Fruit fly (Drosophila melanogaster) whole organism, prepupa: Measurements from ENCODE around the gene Hk.

Experiments used
- CG10631 ChIP-seq: fragments of 200-800 bp; sonication (Bioruptor generic); optimal IDR thresholded peaks from 2 replicates; lab custom pipeline; 2016; ENCODE audit warnings: missing biosample characterization, missing genetic modification characterization
- CG10669 ChIP-seq: fragments of 200-800 bp; sonication (Bioruptor generic); optimal IDR thresholded peaks from 3 replicates; lab custom pipeline; 2018; ENCODE audit warnings: missing biosample characterization, mild to moderate bottlenecking, missing genetic modification characterization, moderate library complexity
- CG11902 ChIP-seq: fragments of 200-800 bp; sonication (Bioruptor generic); optimal IDR thresholded peaks from 3 replicates; lab custom pipeline; 2016; ENCODE audit warnings: missing biosample characterization, missing genetic modification characterization
- CG15336 ChIP-seq: fragments of 200-800 bp; sonication (Bioruptor generic); IDR thresholded peaks from 2 replicates; pipeline ENCODE4 v1.3.6; 2022; ENCODE audit warnings: missing biosample characterization, missing genetic modification characterization
- CG1621 ChIP-seq: fragments of 200-800 bp; sonication (Bioruptor generic); optimal IDR thresholded peaks from 3 replicates; lab custom pipeline; 2018; ENCODE audit warnings: missing biosample characterization, mild to moderate bottlenecking, missing genetic modification characterization
- CG16779 ChIP-seq: fragments of 200-800 bp; sonication (Bioruptor generic); optimal IDR thresholded peaks from 3 replicates; lab custom pipeline; 2017; ENCODE audit warnings: missing biosample characterization, mild to moderate bottlenecking, missing genetic modification characterization
- CG3032 ChIP-seq: fragments of 200-800 bp; optimal IDR thresholded peaks from 2 replicates; lab custom pipeline; 2019; ENCODE audit warnings: missing biosample characterization, mild to moderate bottlenecking, missing genetic modification characterization, moderate library complexity
- CG32006 ChIP-seq: fragments of 200-800 bp; sonication (Bioruptor generic); optimal IDR thresholded peaks from 3 replicates; lab custom pipeline; 2017; ENCODE audit warnings: missing biosample characterization, mild to moderate bottlenecking, missing genetic modification characterization
- CG34406 ChIP-seq: fragments of 200-800 bp; sonication (Bioruptor generic); optimal IDR thresholded peaks from 3 replicates; lab custom pipeline; 2016; ENCODE audit warnings: missing biosample characterization, missing genetic modification characterization
- CG3919 ChIP-seq: fragments of 200-800 bp; sonication (Bioruptor generic); optimal IDR thresholded peaks from 3 replicates; lab custom pipeline; 2016; ENCODE audit warnings: missing biosample characterization, missing genetic modification characterization
- CG4318 ChIP-seq: fragments of 200-800 bp; sonication (Bioruptor generic); optimal IDR thresholded peaks from 3 replicates; lab custom pipeline; 2017; ENCODE audit warnings: missing biosample characterization, mild to moderate bottlenecking, missing genetic modification characterization
- CG6163 ChIP-seq: fragments of 200-800 bp; sonication (Bioruptor generic); IDR thresholded peaks from 3 replicates; pipeline ENCODE4 v1.3.6; 2022; ENCODE audit warnings: missing biosample characterization, missing genetic modification characterization
- CG6276 ChIP-seq: fragments of 200-800 bp; sonication (Bioruptor generic); optimal IDR thresholded peaks from 2 replicates; lab custom pipeline; 2017; ENCODE audit warnings: missing biosample characterization, mild to moderate bottlenecking, missing genetic modification characterization
- CG6792 ChIP-seq: fragments of 200-800 bp; sonication (Bioruptor generic); optimal IDR thresholded peaks from 3 replicates; lab custom pipeline; 2016; ENCODE audit warnings: missing biosample characterization, missing genetic modification characterization
- CG6808 ChIP-seq: fragments of 200-800 bp; sonication (Bioruptor generic); optimal IDR thresholded peaks from 3 replicates; lab custom pipeline; 2017; ENCODE audit warnings: missing biosample characterization, missing genetic modification characterization, mild to moderate bottlenecking, moderate library complexity, missing genetic modification reagents
- CG6854 ChIP-seq: fragments of 200-800 bp; sonication (Bioruptor generic); optimal IDR thresholded peaks from 2 replicates; lab custom pipeline; 2017; ENCODE audit warnings: missing biosample characterization, mild to moderate bottlenecking, missing genetic modification characterization
- CG7368 ChIP-seq: fragments of 200-800 bp; sonication (Bioruptor generic); optimal IDR thresholded peaks from 3 replicates; lab custom pipeline; 2016; ENCODE audit warnings: missing biosample characterization, missing genetic modification characterization
- CG8119 ChIP-seq: fragments of 200-800 bp; sonication (Bioruptor generic); IDR thresholded peaks from 3 replicates; pipeline ENCODE4 v1.3.6; 2022; ENCODE audit warnings: missing biosample characterization, missing genetic modification characterization
- CG9139 ChIP-seq: fragments of 200-800 bp; sonication (Bioruptor generic); optimal IDR thresholded peaks from 3 replicates; lab custom pipeline; 2017; ENCODE audit warnings: missing biosample characterization, mild to moderate bottlenecking, missing genetic modification characterization
- Eip75B ChIP-seq: fragments of 200-800 bp; sonication (Bioruptor generic); optimal IDR thresholded peaks from 3 replicates; lab custom pipeline; 2016; ENCODE audit warnings: missing biosample characterization, missing genetic modification characterization
- Eip78C ChIP-seq: fragments of 200-800 bp; sonication (Bioruptor generic); peaks from one replicate; lab custom pipeline; 2016; ENCODE audit warnings: missing biosample characterization, missing genetic modification characterization
- Ets21C ChIP-seq: fragments of 200-800 bp; sonication (Bioruptor generic); optimal IDR thresholded peaks from 3 replicates; lab custom pipeline; 2016; ENCODE audit warnings: missing biosample characterization, missing genetic modification characterization
- Ets96B ChIP-seq: fragments of 200-800 bp; optimal IDR thresholded peaks from 2 replicates; lab custom pipeline; 2019; ENCODE audit warnings: missing biosample characterization, mild to moderate bottlenecking, missing genetic modification characterization, moderate library complexity
- Gug ChIP-seq: fragments of 200-800 bp; sonication (Bioruptor generic); IDR thresholded peaks from 2 replicates; pipeline ENCODE4 v1.3.6; 2022; ENCODE audit warnings: missing biosample characterization, missing genetic modification characterization
- Hr38 ChIP-seq: sonication (Bioruptor generic); optimal IDR thresholded peaks from 2 replicates; lab custom pipeline; 2016; ENCODE audit warnings: missing biosample characterization, missing genetic modification characterization
- Hr39 ChIP-seq: fragments of 200-800 bp; sonication (Bioruptor generic); optimal IDR thresholded peaks from 2 replicates; lab custom pipeline; 2016; ENCODE audit warnings: missing biosample characterization, missing genetic modification characterization
- Hr4 ChIP-seq: fragments of 200-800 bp; sonication (Bioruptor generic); optimal IDR thresholded peaks from 3 replicates; lab custom pipeline; 2016; ENCODE audit warnings: missing biosample characterization, missing genetic modification characterization
- Lpt ChIP-seq: fragments of 200-800 bp; sonication (Bioruptor generic); optimal IDR thresholded peaks from 3 replicates; lab custom pipeline; 2016; ENCODE audit warnings: missing biosample characterization, missing genetic modification characterization
- Met ChIP-seq: fragments of 200-800 bp; sonication (Bioruptor generic); optimal IDR thresholded peaks from 3 replicates; lab custom pipeline; 2016; ENCODE audit warnings: missing biosample characterization, missing genetic modification characterization
- Smox ChIP-seq: fragments of 200-800 bp; sonication (Bioruptor generic); optimal IDR thresholded peaks from 3 replicates; lab custom pipeline; 2016; ENCODE audit warnings: missing biosample characterization, missing genetic modification characterization
- Sox102F ChIP-seq: fragments of 200-800 bp; sonication (Bioruptor generic); optimal IDR thresholded peaks from 2 replicates; lab custom pipeline; 2016; ENCODE audit warnings: missing biosample characterization, mild to moderate bottlenecking, missing genetic modification characterization
- Sox14 ChIP-seq: fragments of 200-800 bp; sonication (Bioruptor generic); optimal IDR thresholded peaks from 3 replicates; lab custom pipeline; 2016; ENCODE audit warnings: missing biosample characterization, missing genetic modification characterization
- Sox15 ChIP-seq: fragments of 200-800 bp; sonication (Bioruptor generic); optimal IDR thresholded peaks from 3 replicates; lab custom pipeline; 2016; ENCODE audit warnings: missing biosample characterization, missing genetic modification characterization
- achi ChIP-seq: fragments of 200-800 bp; sonication (Bioruptor generic); optimal IDR thresholded peaks from 3 replicates; lab custom pipeline; 2016; ENCODE audit warnings: missing biosample characterization, missing genetic modification characterization
- acj6 ChIP-seq: fragments of 200-800 bp; sonication (Bioruptor generic); optimal IDR thresholded peaks from 3 replicates; lab custom pipeline; 2016; ENCODE audit warnings: missing biosample characterization, missing genetic modification characterization
- dac ChIP-seq: fragments of 200-800 bp; sonication (Bioruptor generic); optimal IDR thresholded peaks from 2 replicates; lab custom pipeline; 2017; ENCODE audit warnings: missing biosample characterization, mild to moderate bottlenecking, missing genetic modification characterization
- eg ChIP-seq: fragments of 200-800 bp; sonication (Bioruptor generic); IDR thresholded peaks from 3 replicates; pipeline ENCODE4 v1.3.6; 2022; ENCODE audit warnings: missing biosample characterization, missing genetic modification characterization
- esn ChIP-seq: fragments of 200-800 bp; sonication (Bioruptor generic); optimal IDR thresholded peaks from 2 replicates; lab custom pipeline; 2016; ENCODE audit warnings: missing biosample characterization, mild to moderate bottlenecking, missing genetic modification characterization, moderate library complexity
- fd85E ChIP-seq: fragments of 200-800 bp; sonication (Bioruptor generic); optimal IDR thresholded peaks from 3 replicates; lab custom pipeline; 2016; ENCODE audit warnings: missing biosample characterization, missing genetic modification characterization
- fkh ChIP-seq: fragments of 200-800 bp; sonication (Bioruptor generic); optimal IDR thresholded peaks from 3 replicates; lab custom pipeline; 2017; ENCODE audit warnings: missing biosample characterization, mild to moderate bottlenecking, missing genetic modification characterization, moderate library complexity
- lz ChIP-seq: fragments of 200-800 bp; sonication (Bioruptor generic); optimal IDR thresholded peaks from 3 replicates; lab custom pipeline; 2016; ENCODE audit warnings: missing biosample characterization, missing genetic modification characterization
- net ChIP-seq: fragments of 200-800 bp; sonication (Bioruptor generic); optimal IDR thresholded peaks from 3 replicates; lab custom pipeline; 2016; ENCODE audit warnings: missing biosample characterization, missing genetic modification characterization
- salr ChIP-seq, 2 experiments: fragments of 200-800 bp; sonication (Bioruptor generic); optimal IDR thresholded peaks; 3 replicates each; lab custom pipeline; 2016 to 2018; ENCODE audit warnings: missing biosample characterization in 2 of 2, missing genetic modification characterization in 2 of 2, mild to moderate bottlenecking in 1 of 2
- spab ChIP-seq: fragments of 200-800 bp; sonication (Bioruptor generic); optimal IDR thresholded peaks from 2 replicates; lab custom pipeline; 2017; ENCODE audit warnings: missing biosample characterization, mild to moderate bottlenecking, missing genetic modification characterization, missing genetic modification reagents
- ss ChIP-seq, 2 experiments: fragments of 200-800 bp; sonication (Bioruptor generic); optimal IDR thresholded peaks; 2 replicates in 1 of 2; 3 replicates in 1 of 2; lab custom pipeline; 2017 to 2018; ENCODE audit warnings: mild to moderate bottlenecking in 2 of 2, missing biosample characterization in 2 of 2, missing genetic modification characterization in 2 of 2, moderate library complexity in 1 of 2
- svp ChIP-seq: fragments of 200-800 bp; sonication (Bioruptor generic); peaks from one replicate; lab custom pipeline; 2016; ENCODE audit warnings: missing biosample characterization, missing genetic modification characterization
- vri ChIP-seq: fragments of 200-800 bp; sonication (Bioruptor generic); optimal IDR thresholded peaks from 3 replicates; lab custom pipeline; 2016; ENCODE audit warnings: missing biosample characterization, mild to moderate bottlenecking, missing genetic modification characterization

Hk gene

dm6 chrX:10202595-10202994 lies 60.7 kb downstream of the Hk start (continued):
- TF ChIP-seq salr (GFP tag; optimal IDR thresholded peaks at IDR 0.05; lab: Kevin White, UChicago) (peak; percentile 8 to 32), Ets21C (GFP tag; lab: Kevin White, UChicago) (no peak), CG6163 (GFP tag; lab: Robert Waterston, UW) (no peak; the same call in 2 of the 3 replicates), CG10631 (GFP tag; lab: Kevin White, UChicago) (peak; percentile 56), CG11902 (no peak), Sox14 (GFP tag; lab: Kevin White, UChicago) (peak; percentile 38), Eip78C (GFP tag; lab: Kevin White, UChicago) (peak; percentile 79), acj6 (peak; percentile 48), CG6792 (GFP tag; lab: Kevin White, UChicago) (peak; percentile 41), vri (GFP tag; lab: Kevin White, UChicago) (no peak), net (GFP tag; lab: Kevin White, UChicago) (peak; percentile 37), CG4318 (GFP tag; lab: Kevin White, UChicago) (peak; percentile 18), Eip75B (peak; percentile 37), CG32006 (peak; percentile 52), Hr38 (GFP tag; lab: Kevin White, UChicago) (no peak), Met (GFP tag; lab: Kevin White, UChicago) (peak; percentile 10), Sox15 (GFP tag; lab: Kevin White, UChicago) (no peak), CG6276 (GFP tag; lab: Kevin White, UChicago) (peak; percentile 7), svp (peak; percentile 30), CG9139 (GFP tag; lab: Kevin White, UChicago) (no peak), esn (GFP tag; lab: Kevin White, UChicago) (peak; percentile 26), Smox (peak; percentile 4)

- TF ChIP-seq CG15336 (GFP tag; lab: Robert Waterston, UW): peak; percentile 73
- no peak for TF ChIP-seq CG6276 (GFP tag; lab: Kevin White, UChicago)
- no peak for TF ChIP-seq Sox102F (GFP tag; lab: Kevin White, UChicago)
- peak; percentile 12 to 65 for TF ChIP-seq ss (GFP tag; optimal IDR thresholded peaks at IDR 0.05; lab: Kevin White, UChicago)
- peak; percentile 58 for TF ChIP-seq Gug (GFP tag; lab: Robert Waterston, UW)
- peak; percentile 71 for TF ChIP-seq CG8119
- peak; percentile 35 for TF ChIP-seq Met (GFP tag; lab: Kevin White, UChicago)
- no peak for TF ChIP-seq Lpt
- no peak for TF ChIP-seq esn (GFP tag; lab: Kevin White, UChicago)
- TF ChIP-seq CG10631 (GFP tag; lab: Kevin White, UChicago): peak; percentile 42
- TF ChIP-seq dac: no peak
- no peak for TF ChIP-seq salr (GFP tag; optimal IDR thresholded peaks at IDR 0.05; lab: Kevin White, UChicago)
- TF ChIP-seq Eip78C (GFP tag; lab: Kevin White, UChicago): peak; percentile 88
- peak; percentile 21 for TF ChIP-seq lz
- TF ChIP-seq vri (GFP tag; lab: Kevin White, UChicago): no peak
- peak; percentile 18 for TF ChIP-seq CG10669 (GFP tag; lab: Kevin White, UChicago)
- TF ChIP-seq CG3919: peak; percentile 33
- TF ChIP-seq CG3032 (tag; lab: Kevin White, UChicago): peak; percentile 44
- TF ChIP-seq CG16779: no peak
- peak; percentile 56 for TF ChIP-seq Eip75B
- peak; percentile 21 for TF ChIP-seq CG6808
- TF ChIP-seq fd85E (GFP tag; lab: Kevin White, UChicago): no peak
- TF ChIP-seq Ets96B (tag; lab: Kevin White, UChicago): peak; percentile 7
- TF ChIP-seq eg: peak; percentile 73
- TF ChIP-seq Hr4: peak; percentile 26
- no peak for TF ChIP-seq CG6854 (GFP tag; lab: Kevin White, UChicago)
- TF ChIP-seq CG1621 (tag; lab: Kevin White, UChicago): no peak
- peak; percentile 63 for TF ChIP-seq CG32006
- TF ChIP-seq fkh: no peak
- peak; percentile 77 for TF ChIP-seq svp
- TF ChIP-seq spab (GFP tag; lab: Kevin White, UChicago): no peak
- TF ChIP-seq CG6792 (GFP tag; lab: Kevin White, UChicago): peak; percentile 16
- no peak for TF ChIP-seq CG11902
- no peak for TF ChIP-seq CG9139 (GFP tag; lab: Kevin White, UChicago)
- no peak for TF ChIP-seq Ets21C (GFP tag; lab: Kevin White, UChicago)
- TF ChIP-seq CG7368 (GFP tag; lab: Kevin White, UChicago): no peak
- no peak for TF ChIP-seq CG34406 (GFP tag; lab: Kevin White, UChicago)
- peak; percentile 46 for TF ChIP-seq achi (GFP tag; lab: Kevin White, UChicago)
- TF ChIP-seq Hr39 (GFP tag; lab: Kevin White, UChicago): peak; percentile 12
- no peak for TF ChIP-seq Hr38 (GFP tag; lab: Kevin White, UChicago)
Observed at dm6 chrX:10184355-10185058, 78.8 kb downstream of the Hk start.
